Worm (Caenorhabditis elegans) whole organism, L4/young adult: ENCODE measurements around the gene T02E9.6.

Experiments
- W03F9.2 ChIP-seq: fragments of 150-350 bp; optimal IDR thresholded peaks from 2 replicates; lab custom pipeline; 2014; ENCODE audit warnings: missing biosample characterization, missing genetic modification characterization
- him-1 ChIP-seq: sonication (generic microtip); optimal IDR thresholded peaks from 2 replicates; lab custom pipeline; 2016; ENCODE audit warnings: missing genotype, missing genetic modification reagents, missing genetic modification characterization, missing compliant biosample characterization

ce11 chrV:11341913-11342312, 7.8 kb upstream of the T02E9.6 start, which contains the start of gene T02E9.5:
- TF ChIP-seq him-1 (tag; lab: Kevin White, UChicago) (no peak), W03F9.2 (tag; lab: Kevin White, UChicago) (no peak)
